Worm (Caenorhabditis elegans): Measurements from ENCODE around the gene ZK596.3.

ZK596.3 gene

ce11 chrIV:10902476-10902875, 1.7 kb downstream of the ZK596.3 start:
- no peak for TF ChIP-seq ztf-11 (tag; optimal IDR thresholded peaks at IDR 0.05)
- no peak for TF ChIP-seq cnd-1 (tag; optimal IDR thresholded peaks at IDR 0.05)
- TF ChIP-seq unc-120 (tag; optimal IDR thresholded peaks at IDR 0.05; ENCODE audit: poor library complexity, severe bottlenecking): no peak
- TF ChIP-seq sptf-1 (tag; optimal IDR thresholded peaks at IDR 0.05): no peak
- no peak for TF ChIP-seq sem-2 (GFP tag; optimal IDR thresholded peaks at IDR 0.05)
- no peak for TF ChIP-seq tbx-8 (GFP tag; optimal IDR thresholded peaks at IDR 0.05)

DNA sequence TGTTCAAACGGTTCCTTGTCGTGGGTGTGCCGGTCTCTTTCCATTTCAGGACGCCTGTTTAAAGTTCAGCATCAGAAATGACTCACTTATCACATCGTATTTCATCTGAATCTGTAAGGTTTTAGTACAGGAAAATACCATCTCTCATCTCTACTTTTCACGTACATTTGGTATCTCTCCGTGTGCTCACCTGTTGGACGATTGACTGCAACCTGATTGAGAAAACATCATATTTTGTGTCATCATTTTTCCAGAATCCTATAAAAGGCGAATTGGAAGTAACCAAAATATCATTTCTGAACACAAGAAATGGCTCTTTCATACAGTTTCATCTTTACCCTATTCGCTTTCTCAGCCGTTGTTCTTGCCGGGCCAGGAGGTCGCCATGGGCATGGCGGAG, 4.1 kb downstream of the ZK596.3 start, which contains the start of gene srlf-30:
TSS of gene srlf-30 (plus strand) at position 301 of the 400 bp plus-strand sequence.
- no peak for TF ChIP-seq nhr-12 (tag; optimal IDR thresholded peaks at IDR 0.05)
- TF ChIP-seq flh-1 (GFP tag; optimal IDR thresholded peaks at IDR 0.05): no peak
- no peak for TF ChIP-seq nhr-237 (tag; optimal IDR thresholded peaks at IDR 0.05)
- no peak for TF ChIP-seq nhr-76 (tag; optimal IDR thresholded peaks at IDR 0.05)
- TF ChIP-seq mep-1 (tag; optimal IDR thresholded peaks at IDR 0.05): no peak
- no peak for TF ChIP-seq ceh-43 (GFP tag; optimal IDR thresholded peaks at IDR 0.05)
- no peak for TF ChIP-seq tbx-8 (GFP tag; optimal IDR thresholded peaks at IDR 0.05)
- TF ChIP-seq unc-120 (tag; optimal IDR thresholded peaks at IDR 0.05; ENCODE audit: poor library complexity, severe bottlenecking): no peak
- no peak for TF ChIP-seq ceh-83 (GFP tag; optimal IDR thresholded peaks at IDR 0.05)

ce11 chrIV:10899091-10899490, 5.1 kb downstream of the ZK596.3 start, which contains the start of the genes F13E9.9 and F13E9.19:
F13E9.9 (minus strand) TSS chrIV:10899191.
F13E9.19 (plus strand) TSS chrIV:10899406.
- TF ChIP-seq blmp-1 (tag; optimal IDR thresholded peaks at IDR 0.05) (no peak), lin-32 (GFP tag; optimal IDR thresholded peaks at IDR 0.05) (no peak), lin-13 (tag; optimal IDR thresholded peaks at IDR 0.05) (no peak), unc-120 (tag; optimal IDR thresholded peaks at IDR 0.05; ENCODE audit: poor library complexity, severe bottlenecking) (no peak), tbx-8 (GFP tag; optimal IDR thresholded peaks at IDR 0.05) (no peak), ceh-83 (GFP tag; optimal IDR thresholded peaks at IDR 0.05) (no peak), drap-1 (GFP tag; optimal IDR thresholded peaks at IDR 0.05) (no peak), ceh-43 (GFP tag; optimal IDR thresholded peaks at IDR 0.05) (no peak), ces-1 (GFP tag; optimal IDR thresholded peaks at IDR 0.05) (no peak), cnd-1 (tag; optimal IDR thresholded peaks at IDR 0.05) (no peak), nhr-237 (tag; optimal IDR thresholded peaks at IDR 0.05) (no peak), pha-4 (tag; optimal IDR thresholded peaks at IDR 0.05) (no peak), ham-2 (GFP tag; optimal IDR thresholded peaks at IDR 0.05) (no peak)

DNA sequence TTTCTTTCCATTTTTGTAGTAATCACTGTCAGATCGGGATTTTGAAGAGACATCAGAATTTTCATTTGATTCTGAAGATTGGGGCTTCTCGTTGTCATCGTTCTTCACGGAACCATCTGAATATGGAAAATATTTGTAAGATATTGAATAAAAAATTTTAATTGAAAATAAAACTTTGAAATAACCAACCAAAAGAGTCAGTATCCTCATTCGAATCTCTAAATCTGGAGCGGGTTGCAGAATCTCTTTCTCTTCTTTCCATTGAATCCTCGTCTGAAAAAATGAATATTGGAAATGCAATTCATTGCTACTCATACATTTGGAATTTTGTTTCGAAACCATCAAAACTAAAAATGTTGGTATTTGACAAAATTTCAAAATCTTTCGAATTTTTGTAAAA, 6.0 kb downstream of the ZK596.3 start:
- TF ChIP-seq nhr-12 (tag; optimal IDR thresholded peaks at IDR 0.05) (no peak), M03D4.4 (tag; optimal IDR thresholded peaks at IDR 0.05) (no peak), blmp-1 (tag; optimal IDR thresholded peaks at IDR 0.05) (no peak), unc-120 (tag; optimal IDR thresholded peaks at IDR 0.05; ENCODE audit: poor library complexity, severe bottlenecking) (no peak), lin-32 (GFP tag; optimal IDR thresholded peaks at IDR 0.05) (no peak), unc-62 (GFP tag; optimal IDR thresholded peaks at IDR 0.05) (no peak), elt-3 (tag; optimal IDR thresholded peaks at IDR 0.05) (no peak)

DNA sequence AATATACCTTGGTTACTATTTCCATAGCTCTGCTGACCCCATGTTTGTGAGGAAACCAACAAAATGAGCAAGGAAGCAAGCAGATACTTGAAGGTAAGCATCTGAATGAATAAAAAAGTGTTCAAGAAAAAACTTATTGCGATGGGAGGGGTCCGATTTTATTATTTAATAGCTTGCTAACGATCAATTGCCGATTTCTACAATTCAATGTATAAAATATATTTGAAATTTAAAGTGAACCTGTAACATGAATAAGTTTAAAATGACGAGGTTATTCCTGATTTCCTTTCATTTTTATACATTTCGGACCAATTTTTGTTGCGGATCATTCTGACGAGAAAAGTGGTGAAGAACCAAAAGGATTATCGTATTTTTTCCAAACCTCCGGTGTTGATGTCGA, 7.7 kb downstream of the ZK596.3 start, which contains the start of gene srlf-13:
TSS of gene srlf-13 (minus strand) at position 101 of the 400 bp plus-strand sequence.
- TF ChIP-seq blmp-1 (tag; optimal IDR thresholded peaks at IDR 0.05) (no peak), pha-4 (tag; optimal IDR thresholded peaks at IDR 0.05) (no peak), ceh-83 (GFP tag; optimal IDR thresholded peaks at IDR 0.05) (no peak), mls-2 (tag; optimal IDR thresholded peaks at IDR 0.05) (no peak), snpc-4 (tag; optimal IDR thresholded peaks at IDR 0.05) (no peak), nhr-2 (tag; optimal IDR thresholded peaks at IDR 0.05) (no peak), lin-13 (tag; optimal IDR thresholded peaks at IDR 0.05) (no peak), lin-32 (GFP tag; optimal IDR thresholded peaks at IDR 0.05) (no peak), sptf-1 (tag; optimal IDR thresholded peaks at IDR 0.05) (no peak), ces-1 (GFP tag; optimal IDR thresholded peaks at IDR 0.05) (no peak), unc-39 (tag; optimal IDR thresholded peaks at IDR 0.05) (no peak), flh-1 (GFP tag; optimal IDR thresholded peaks at IDR 0.05) (no peak), nhr-12 (tag; optimal IDR thresholded peaks at IDR 0.05) (no peak), unc-62 (GFP tag; optimal IDR thresholded peaks at IDR 0.05) (no peak), bed-3 (GFP tag; optimal IDR thresholded peaks at IDR 0.05) (no peak), M03D4.4 (tag; optimal IDR thresholded peaks at IDR 0.05) (no peak), unc-120 (tag; optimal IDR thresholded peaks at IDR 0.05; ENCODE audit: poor library complexity, severe bottlenecking) (no peak), drap-1 (GFP tag; optimal IDR thresholded peaks at IDR 0.05) (no peak), mab-5 (tag; optimal IDR thresholded peaks at IDR 0.05) (no peak), nhr-76 (tag; optimal IDR thresholded peaks at IDR 0.05) (no peak)
